Fruit fly (Drosophila melanogaster): ENCODE data around the gene CG14621.
A peak's percentile ranks its signal among the peaks of the same experiment; 100 is the strongest.

Gene CG14621

dm6 chrX:22443954-22444910 is at the start of gene CG14621:
Gene CG14621 (plus strand): TSS chrX:22444227.
- TF ChIP-seq insv (optimal IDR thresholded peaks at IDR 0.05) (no peak), h (optimal IDR thresholded peaks at IDR 0.05) (no peak), ttk (optimal IDR thresholded peaks at IDR 0.05) (no peak), Myc (optimal IDR thresholded peaks at IDR 0.05) (no peak), Sin3A (optimal IDR thresholded peaks at IDR 0.05) (no peak), psq (optimal IDR thresholded peaks at IDR 0.05) (no peak)

dm6 chrX:22432929-22433605 is 11.0 kb upstream of the CG14621 start:
- TF ChIP-seq Sin3A (optimal IDR thresholded peaks at IDR 0.05) (peak; percentile 21), psq (optimal IDR thresholded peaks at IDR 0.05) (peak; percentile 100)

- TF ChIP-seq insv (optimal IDR thresholded peaks at IDR 0.05), result no peak
- no peak for TF ChIP-seq psq (optimal IDR thresholded peaks at IDR 0.05)
- TF ChIP-seq Sin3A (optimal IDR thresholded peaks at IDR 0.05), result no peak
- TF ChIP-seq Myc (optimal IDR thresholded peaks at IDR 0.05), result no peak
- no peak for TF ChIP-seq ttk (optimal IDR thresholded peaks at IDR 0.05)
- TF ChIP-seq h (optimal IDR thresholded peaks at IDR 0.05), result no peak
Measured at dm6 chrX:22443046-22443445, 981 bp upstream of the CG14621 start.

dm6 chrX:22443518-22443917 is 509 bp upstream of the CG14621 start:
- TF ChIP-seq Myc (optimal IDR thresholded peaks at IDR 0.05), result no peak
- no peak for TF ChIP-seq ttk (optimal IDR thresholded peaks at IDR 0.05)
- no peak for TF ChIP-seq Sin3A (optimal IDR thresholded peaks at IDR 0.05)
- no peak for TF ChIP-seq psq (optimal IDR thresholded peaks at IDR 0.05)
- no peak for TF ChIP-seq insv (optimal IDR thresholded peaks at IDR 0.05)
- TF ChIP-seq h (optimal IDR thresholded peaks at IDR 0.05), result no peak

- TF ChIP-seq Myc (optimal IDR thresholded peaks at IDR 0.05), result no peak
- TF ChIP-seq ttk (optimal IDR thresholded peaks at IDR 0.05), result no peak
- TF ChIP-seq Sin3A (optimal IDR thresholded peaks at IDR 0.05), result no peak
- TF ChIP-seq h (optimal IDR thresholded peaks at IDR 0.05), result no peak
- no peak for TF ChIP-seq psq (optimal IDR thresholded peaks at IDR 0.05)
- TF ChIP-seq insv (optimal IDR thresholded peaks at IDR 0.05), result no peak
Measured at dm6 chrX:22449191-22449787, 5.3 kb downstream of the CG14621 start, which contains the start of the genes CG14615 and tilB. Gene CG14615 (minus strand): TSS chrX:22449491. Gene tilB (plus strand): TSS chrX:22449737.

dm6 chrX:22455023-22455422 is 11.0 kb downstream of the CG14621 start, which contains the start of gene wap:
Gene wap (minus strand): TSS chrX:22455422.
- TF ChIP-seq psq (optimal IDR thresholded peaks at IDR 0.05) (no peak), Myc (optimal IDR thresholded peaks at IDR 0.05) (no peak), insv (optimal IDR thresholded peaks at IDR 0.05) (no peak), Sin3A (optimal IDR thresholded peaks at IDR 0.05) (no peak), h (optimal IDR thresholded peaks at IDR 0.05) (no peak), ttk (optimal IDR thresholded peaks at IDR 0.05) (no peak)

- TF ChIP-seq Myc (optimal IDR thresholded peaks at IDR 0.05), result no peak
- no peak for TF ChIP-seq insv (optimal IDR thresholded peaks at IDR 0.05)
- TF ChIP-seq h (optimal IDR thresholded peaks at IDR 0.05), result no peak
- TF ChIP-seq Sin3A (optimal IDR thresholded peaks at IDR 0.05), result no peak
- TF ChIP-seq psq (optimal IDR thresholded peaks at IDR 0.05), result no peak
- TF ChIP-seq ttk (optimal IDR thresholded peaks at IDR 0.05), result no peak
Measured at dm6 chrX:22455509-22456179, 11.6 kb downstream of the CG14621 start, which contains the start of gene Usp2. Gene Usp2 (plus strand): TSS chrX:22455803.

- no peak for TF ChIP-seq insv (optimal IDR thresholded peaks at IDR 0.05)
- no peak for TF ChIP-seq ttk (optimal IDR thresholded peaks at IDR 0.05)
- no peak for TF ChIP-seq h (optimal IDR thresholded peaks at IDR 0.05)
- TF ChIP-seq Myc (optimal IDR thresholded peaks at IDR 0.05), result no peak
- TF ChIP-seq psq (optimal IDR thresholded peaks at IDR 0.05), result no peak
- TF ChIP-seq Sin3A (optimal IDR thresholded peaks at IDR 0.05), result no peak
Measured at dm6 chrX:22456180-22456948, 12.3 kb downstream of the CG14621 start.

dm6 chrX:22461218-22461760 is 17.3 kb downstream of the CG14621 start:
- TF ChIP-seq insv (optimal IDR thresholded peaks at IDR 0.05) (no peak), psq (optimal IDR thresholded peaks at IDR 0.05) (no peak), ttk (optimal IDR thresholded peaks at IDR 0.05) (no peak), Myc (optimal IDR thresholded peaks at IDR 0.05) (no peak), h (optimal IDR thresholded peaks at IDR 0.05) (no peak), Sin3A (optimal IDR thresholded peaks at IDR 0.05) (no peak)

dm6 chrX:22471819-22472218 is 27.8 kb downstream of the CG14621 start, which contains the start of gene CG14613:
Gene CG14613 (minus strand): TSS chrX:22472021.
- TF ChIP-seq h (optimal IDR thresholded peaks at IDR 0.05), result no peak

- TF ChIP-seq psq (optimal IDR thresholded peaks at IDR 0.05), result no peak
- TF ChIP-seq ttk (optimal IDR thresholded peaks at IDR 0.05), result no peak
- no peak for TF ChIP-seq insv (optimal IDR thresholded peaks at IDR 0.05)
- TF ChIP-seq Myc (optimal IDR thresholded peaks at IDR 0.05), result no peak
- TF ChIP-seq Sin3A (optimal IDR thresholded peaks at IDR 0.05), result no peak
- TF ChIP-seq h (optimal IDR thresholded peaks at IDR 0.05), result no peak
Measured at dm6 chrX:22473520-22473919, 29.5 kb downstream of the CG14621 start, which contains the start of gene CG14618. Gene CG14618 (plus strand): TSS chrX:22473698.
